Fruit fly (Drosophila melanogaster): ENCODE measurements around the gene Myb.

Myb gene

dm6 chrX:15844139-15844538 lies 13.5 kb downstream of the Myb start, which contains the start of the genes ArgRS and CG8578 (continued):
- peak; percentile 56; the same call in 1 of the 2 replicates for TF ChIP-seq CG8765 (GFP tag; IDR thresholded peaks at IDR 0.05)
- TF ChIP-seq sd (tag; optimal IDR thresholded peaks at IDR 0.05), result no peak
- peak; percentile 71; the same call in 2 of the 3 replicates for TF ChIP-seq CG11093 (GFP tag; IDR thresholded peaks at IDR 0.05)
- TF ChIP-seq Gsc (GFP tag; IDR thresholded peaks at IDR 0.05), result no peak
- peak; percentile 19 for TF ChIP-seq tx (GFP tag; optimal IDR thresholded peaks at IDR 0.05)
- TF ChIP-seq CG30403 (GFP tag; optimal IDR thresholded peaks at IDR 0.05), result peak; percentile 46
- peak; percentile 7 for TF ChIP-seq CG8944 (GFP tag; optimal IDR thresholded peaks at IDR 0.05)
- TF ChIP-seq sob (GFP tag; IDR thresholded peaks at IDR 0.05), result peak; percentile 48
- TF ChIP-seq CG6813 (GFP tag; optimal IDR thresholded peaks at IDR 0.05), result no peak
- TF ChIP-seq sim (GFP tag; IDR thresholded peaks at IDR 0.05), result no peak
- no peak for TF ChIP-seq CG3065 (GFP tag; optimal IDR thresholded peaks at IDR 0.05)
- TF ChIP-seq dpn (GFP tag; optimal IDR thresholded peaks at IDR 0.05), result peak; percentile 62 to 88
- TF ChIP-seq CG12391 (tag; optimal IDR thresholded peaks at IDR 0.05), result peak; percentile 32
- 0 out of 2 replicates have a peak, but pooled peaks have one; percentile 34 for TF ChIP-seq CG1024 (GFP tag; IDR thresholded peaks at IDR 0.05)
- no peak for TF ChIP-seq psq (GFP tag; optimal IDR thresholded peaks at IDR 0.05)
- no peak for TF ChIP-seq Ssrp (tag; optimal IDR thresholded peaks at IDR 0.05)
- no peak for TF ChIP-seq CG15601 (tag; optimal IDR thresholded peaks at IDR 0.05)
- no peak for TF ChIP-seq CG13894 (tag; optimal IDR thresholded peaks at IDR 0.05)
- peak; percentile 83 for TF ChIP-seq Rfx (GFP tag; IDR thresholded peaks at IDR 0.05)
- no peak for TF ChIP-seq ftz-f1 (GFP tag; optimal IDR thresholded peaks at IDR 0.05)
- TF ChIP-seq ase (GFP tag; IDR thresholded peaks at IDR 0.05), result peak; percentile 55; the same call in 2 of the 3 replicates
- peak; percentile 85 for TF ChIP-seq CG13287 (GFP tag; IDR thresholded peaks at IDR 0.05; ENCODE audit: partially characterized antibody)
- peak; percentile 45; the same call in 1 of the 3 replicates for TF ChIP-seq CG11695 (GFP tag; IDR thresholded peaks at IDR 0.05)
- peak; percentile 81 for TF ChIP-seq nerfin-2 (GFP tag; IDR thresholded peaks at IDR 0.05; ENCODE audit: partially characterized antibody)
- no peak for TF ChIP-seq H15 (GFP tag; IDR thresholded peaks at IDR 0.05)
- TF ChIP-seq wdn (GFP tag; IDR thresholded peaks at IDR 0.05), result 0 out of 2 replicates have a peak, but pooled peaks have one; percentile 26
- no peak for TF ChIP-seq yki (optimal IDR thresholded peaks at IDR 0.05)
- peak; percentile 86 for TF ChIP-seq CG17361 (GFP tag; IDR thresholded peaks at IDR 0.05)
- peak; percentile 95 for TF ChIP-seq ssp (GFP tag; IDR thresholded peaks at IDR 0.05)
- TF ChIP-seq CG13424 (tag; optimal IDR thresholded peaks at IDR 0.05), result peak; percentile 50

- TF ChIP-seq CG43689 (GFP tag; IDR thresholded peaks at IDR 0.05) (no peak), pb (GFP tag; optimal IDR thresholded peaks at IDR 0.05) (no peak), chinmo (GFP tag; IDR thresholded peaks at IDR 0.05; ENCODE audit: partially characterized antibody) (peak; percentile 81; the same call in 3 of the 4 replicates), CG6765 (GFP tag; optimal IDR thresholded peaks at IDR 0.05) (no peak), tgo (GFP tag; IDR thresholded peaks at IDR 0.05) (no peak), Myb (GFP tag; optimal IDR thresholded peaks at IDR 0.05) (no peak), CG13894 (tag; optimal IDR thresholded peaks at IDR 0.05) (no peak), bbx (GFP tag; IDR thresholded peaks at IDR 0.05; ENCODE audit: partially characterized antibody) (peak; percentile 97), unc-4 (GFP tag; IDR thresholded peaks at IDR 0.05; ENCODE audit: partially characterized antibody) (peak; percentile 47), Doc3 (GFP tag; IDR thresholded peaks at IDR 0.05; ENCODE audit: partially characterized antibody) (peak; percentile 70; the same call in 2 of the 3 replicates), Meics (GFP tag; optimal IDR thresholded peaks at IDR 0.05) (no peak), CG14050 (GFP tag; IDR thresholded peaks at IDR 0.05) (no peak), CG12299 (tag; optimal IDR thresholded peaks at IDR 0.05) (no peak), cad (GFP tag; optimal IDR thresholded peaks at IDR 0.05) (no peak), zen2 (GFP tag; IDR thresholded peaks at IDR 0.05; ENCODE audit: partially characterized antibody) (peak; percentile 90; the same call in 2 of the 3 replicates), CG31224 (GFP tag; IDR thresholded peaks at IDR 0.05) (no peak), cas (GFP tag; IDR thresholded peaks at IDR 0.05) (no peak), CG9727 (GFP tag; optimal IDR thresholded peaks at IDR 0.05) (no peak), HLH4C (GFP tag; IDR thresholded peaks at IDR 0.05; ENCODE audit: partially characterized antibody) (peak; percentile 100), CG6654 (GFP tag; optimal IDR thresholded peaks at IDR 0.05) (no peak), NK7.1 (GFP tag; optimal IDR thresholded peaks at IDR 0.05) (no peak), Dp (GFP tag; optimal IDR thresholded peaks at IDR 0.05) (peak; percentile 55), CG7839 (tag; optimal IDR thresholded peaks at IDR 0.05) (no peak)
Observed at dm6 chrX:15841346-15841745, 16.3 kb downstream of the Myb start.
